Worm (Caenorhabditis elegans) whole organism, young adult: ENCODE data around the gene W02D7.12.

Experiments
- B0035.1 ChIP-seq: sonication (generic microtip); optimal IDR thresholded peaks from 2 replicates; lab custom pipeline; 2016; ENCODE audit warnings: missing genetic modification characterization, mild to moderate bottlenecking, missing compliant biosample characterization, missing genotype, missing genetic modification reagents
- B0261.1 ChIP-seq: sonication (generic microtip); optimal IDR thresholded peaks from 2 replicates; lab custom pipeline; 2016; ENCODE audit warnings: mild to moderate bottlenecking, missing genetic modification characterization, moderate library complexity, missing compliant biosample characterization
- F10E7.11 ChIP-seq: sonication (generic microtip); optimal IDR thresholded peaks from 2 replicates; lab custom pipeline; 2017; ENCODE audit warnings: mild to moderate bottlenecking, missing genetic modification characterization, moderate library complexity, missing compliant biosample characterization
- F23B12.7 ChIP-seq: sonication (generic microtip); optimal IDR thresholded peaks from 2 replicates; lab custom pipeline; 2017; ENCODE audit warnings: missing genetic modification characterization, mild to moderate bottlenecking, missing compliant biosample characterization, antibody characterized with exemption, moderate library complexity; ENCODE audit not compliant: insufficient read depth
- Y95B8A.8 ChIP-seq: fragments of 200-800 bp; sonication (Bioruptor generic); IDR thresholded peaks from 2 replicates; pipeline ENCODE4 v1.3.6; 2022; ENCODE audit warnings: missing genetic modification reagents, missing genetic modification characterization, missing compliant biosample characterization
- akir-1 ChIP-seq: fragments of 200-800 bp; sonication (Bioruptor generic); optimal IDR thresholded peaks from 2 replicates; lab custom pipeline; 2018; ENCODE audit warnings: mild to moderate bottlenecking, missing genetic modification characterization, moderate library complexity, missing compliant biosample characterization
- attf-3 ChIP-seq: fragments of 200-800 bp; sonication (Bioruptor generic); conservative IDR thresholded peaks from 2 replicates; pipeline ENCODE4 v1.3.6; 2022; ENCODE audit warnings: missing genetic modification reagents, missing genetic modification characterization, missing compliant biosample characterization
- attf-5 ChIP-seq: fragments of 200-800 bp; sonication (Bioruptor generic); optimal IDR thresholded peaks from 2 replicates; lab custom pipeline; 2018; ENCODE audit warnings: mild to moderate bottlenecking, missing genetic modification characterization, missing compliant biosample characterization
- ccch-3 ChIP-seq: fragments of 200-800 bp; sonication (Bioruptor generic); optimal IDR thresholded peaks from 2 replicates; lab custom pipeline; 2018; ENCODE audit warnings: mild to moderate bottlenecking, missing genetic modification characterization, missing compliant biosample characterization
- cebp-1 ChIP-seq, 2 experiments: fragments of 200-800 bp in 1 of 2; sonication (Bioruptor generic) in 1 of 2; sonication (generic microtip) in 1 of 2; IDR thresholded peaks in 1 of 2; optimal IDR thresholded peaks in 1 of 2; 2 replicates each; pipeline versions ENCODE4 v1.3.6 to Lab custom; 2017 to 2022; ENCODE audit warnings: missing compliant biosample characterization in 2 of 2, missing genetic modification characterization in 2 of 2, mild to moderate bottlenecking in 1 of 2, missing genetic modification reagents in 1 of 2, moderate library complexity in 1 of 2
- ceh-100 ChIP-seq: fragments of 200-800 bp; sonication (Bioruptor generic); IDR thresholded peaks from 2 replicates; pipeline ENCODE4 v1.3.6; 2022; ENCODE audit warnings: missing genetic modification reagents, missing genetic modification characterization, missing compliant biosample characterization
- ceh-58 ChIP-seq: fragments of 200-800 bp; sonication (Bioruptor generic); IDR thresholded peaks from 2 replicates; pipeline ENCODE4 v1.3.6; 2022; ENCODE audit warnings: missing genetic modification characterization, missing compliant biosample characterization
- ceh-91 ChIP-seq: fragments of 200-800 bp; sonication (Bioruptor generic); IDR thresholded peaks from 2 replicates; pipeline ENCODE4 v1.3.6; 2022; ENCODE audit warnings: missing genetic modification reagents, missing genetic modification characterization, missing compliant biosample characterization
- dpl-1 ChIP-seq: fragments of 150-350 bp; optimal IDR thresholded peaks from 2 replicates; lab custom pipeline; 2014; ENCODE audit warnings: missing biosample characterization, missing genetic modification reagents, missing genetic modification characterization
- efl-1 ChIP-seq: fragments of 150-350 bp; optimal IDR thresholded peaks from 2 replicates; lab custom pipeline; 2014; ENCODE audit warnings: missing biosample characterization, missing genetic modification reagents, missing genetic modification characterization
- egl-44 ChIP-seq: fragments of 200-800 bp; sonication (Bioruptor generic); IDR thresholded peaks from 2 replicates; pipeline ENCODE4 v1.3.6; 2022; ENCODE audit warnings: missing genetic modification reagents, missing genetic modification characterization, missing compliant biosample characterization
- egrh-3 ChIP-seq: fragments of 200-800 bp; sonication (Bioruptor generic); IDR thresholded peaks from 2 replicates; pipeline ENCODE4 v1.3.6; 2022; ENCODE audit warnings: missing genetic modification reagents, missing genetic modification characterization, missing compliant biosample characterization
- ets-4 ChIP-seq: fragments of 200-800 bp; sonication (Bioruptor generic); optimal IDR thresholded peaks from 2 replicates; lab custom pipeline; 2018; ENCODE audit warnings: mild to moderate bottlenecking, missing genetic modification characterization, missing compliant biosample characterization
- let-526 ChIP-seq: fragments of 200-800 bp; sonication (Bioruptor generic); IDR thresholded peaks from 2 replicates; pipeline ENCODE4 v1.3.6; 2022; ENCODE audit warnings: missing genetic modification reagents, missing genetic modification characterization, missing compliant biosample characterization
- let-607 ChIP-seq, 2 experiments: fragments of 200-800 bp in 1 of 2; sonication (Bioruptor generic) in 1 of 2; sonication (generic microtip) in 1 of 2; optimal IDR thresholded peaks; 2 replicates each; lab custom pipeline; 2016 to 2018; ENCODE audit warnings: mild to moderate bottlenecking in 2 of 2, missing compliant biosample characterization in 2 of 2, missing genetic modification characterization in 2 of 2, moderate library complexity in 2 of 2, missing genotype in 1 of 2
- lin-35 ChIP-seq, 3 experiments: fragments of 150-350 bp in 2 of 3; sonication (generic microtip) in 1 of 3; optimal IDR thresholded peaks; 2 replicates each; lab custom pipeline; 2014 to 2018; ENCODE audit warnings: missing biosample characterization in 3 of 3, missing genetic modification characterization in 3 of 3, missing genetic modification reagents in 3 of 3
- lin-54 ChIP-seq: fragments of 200-800 bp; sonication (Bioruptor generic); optimal IDR thresholded peaks from 2 replicates; lab custom pipeline; 2018; ENCODE audit warnings: mild to moderate bottlenecking, missing genetic modification characterization, missing compliant biosample characterization
- lsl-1 ChIP-seq: fragments of 200-800 bp; sonication (Bioruptor generic); optimal IDR thresholded peaks from 2 replicates; lab custom pipeline; 2018; ENCODE audit warnings: mild to moderate bottlenecking, missing genetic modification characterization, moderate library complexity, missing compliant biosample characterization
- madf-6 ChIP-seq: fragments of 200-800 bp; sonication (Bioruptor generic); IDR thresholded peaks from 2 replicates; pipeline ENCODE4 v1.3.6; 2022; ENCODE audit warnings: missing genetic modification reagents, missing genetic modification characterization, missing compliant biosample characterization
- nhr-80 ChIP-seq: sonication (generic microtip); optimal IDR thresholded peaks from 2 replicates; lab custom pipeline; 2016; ENCODE audit warnings: missing genetic modification characterization, missing compliant biosample characterization
- nhr-90 ChIP-seq: sonication (generic microtip); optimal IDR thresholded peaks from 2 replicates; lab custom pipeline; 2016; ENCODE audit warnings: missing genotype, mild to moderate bottlenecking, missing genetic modification characterization, missing compliant biosample characterization
- pha-4 ChIP-seq: fragments of 150-350 bp; sonication (generic microtip); optimal IDR thresholded peaks from 2 replicates; lab custom pipeline; 2014; ENCODE audit warnings: missing biosample characterization, missing genetic modification reagents, missing genetic modification characterization
- rec-8 ChIP-seq, 2 experiments: sonication (generic microtip); optimal IDR thresholded peaks; 2 replicates each; lab custom pipeline; 2016; ENCODE audit warnings: mild to moderate bottlenecking in 2 of 2, missing genetic modification characterization in 2 of 2, missing genetic modification reagents in 2 of 2, missing genotype in 2 of 2, missing biosample characterization in 1 of 2, missing compliant biosample characterization in 1 of 2, moderate library complexity in 1 of 2
- rpc-1 ChIP-seq, 2 experiments: fragments of 150-350 bp in 1 of 2; sonication (generic microtip) in 1 of 2; optimal IDR thresholded peaks; 2 replicates each; lab custom pipeline; 2014 to 2018; ENCODE audit warnings: missing biosample characterization in 1 of 2, missing genetic modification characterization in 1 of 2, missing genetic modification reagents in 1 of 2, missing genotype in 1 of 2
- sea-2 ChIP-seq: fragments of 200-800 bp; sonication (Bioruptor generic); IDR thresholded peaks from 2 replicates; pipeline ENCODE4 v1.3.6; 2022; ENCODE audit warnings: missing genetic modification characterization, missing compliant biosample characterization
- snpc-3.4 ChIP-seq: sonication (generic microtip); optimal IDR thresholded peaks from 2 replicates; lab custom pipeline; 2017; ENCODE audit warnings: missing genetic modification characterization, mild to moderate bottlenecking, missing compliant biosample characterization, antibody characterized with exemption, moderate library complexity, missing genotype, missing genetic modification reagents
- snpc-4 ChIP-seq, 5 experiments: fragments of 150-350 bp in 1 of 5; sonication (generic microtip) in 4 of 5; optimal IDR thresholded peaks; 2 replicates each; lab custom pipeline; 2014 to 2018; ENCODE audit warnings: missing genetic modification characterization in 5 of 5, missing biosample characterization in 3 of 5, antibody characterized with exemption in 2 of 5, mild to moderate bottlenecking in 2 of 5, missing compliant biosample characterization in 2 of 5, missing genotype in 2 of 5, moderate library complexity in 2 of 5, missing genetic modification reagents in 1 of 5
- sptf-2 ChIP-seq: fragments of 200-800 bp; sonication (Bioruptor generic); optimal IDR thresholded peaks from 2 replicates; lab custom pipeline; 2018; ENCODE audit warnings: mild to moderate bottlenecking, missing genetic modification characterization, missing compliant biosample characterization
- tbx-9 ChIP-seq: sonication (generic microtip); optimal IDR thresholded peaks from 2 replicates; lab custom pipeline; 2016; ENCODE audit warnings: borderline replicate concordance, missing genetic modification characterization, inconsistent platforms, missing compliant biosample characterization
- tlf-1 ChIP-seq: fragments of 200-800 bp; sonication (Bioruptor generic); optimal IDR thresholded peaks from 2 replicates; lab custom pipeline; 2018; ENCODE audit warnings: mild to moderate bottlenecking, missing genetic modification characterization, missing compliant biosample characterization
- unc-130 ChIP-seq: sonication (generic microtip); optimal IDR thresholded peaks from 2 replicates; lab custom pipeline; 2016; ENCODE audit warnings: missing genetic modification reagents, missing genetic modification characterization, missing compliant biosample characterization
- zim-3 ChIP-seq: sonication (generic microtip); optimal IDR thresholded peaks from 2 replicates; lab custom pipeline; 2017; ENCODE audit warnings: mild to moderate bottlenecking, missing genetic modification characterization, moderate library complexity, missing compliant biosample characterization
- ztf-22 ChIP-seq: fragments of 200-800 bp; sonication (Bioruptor generic); optimal IDR thresholded peaks from 2 replicates; lab custom pipeline; 2018; ENCODE audit warnings: mild to moderate bottlenecking, missing genetic modification characterization, moderate library complexity, missing compliant biosample characterization

Gene W02D7.12

DNA sequence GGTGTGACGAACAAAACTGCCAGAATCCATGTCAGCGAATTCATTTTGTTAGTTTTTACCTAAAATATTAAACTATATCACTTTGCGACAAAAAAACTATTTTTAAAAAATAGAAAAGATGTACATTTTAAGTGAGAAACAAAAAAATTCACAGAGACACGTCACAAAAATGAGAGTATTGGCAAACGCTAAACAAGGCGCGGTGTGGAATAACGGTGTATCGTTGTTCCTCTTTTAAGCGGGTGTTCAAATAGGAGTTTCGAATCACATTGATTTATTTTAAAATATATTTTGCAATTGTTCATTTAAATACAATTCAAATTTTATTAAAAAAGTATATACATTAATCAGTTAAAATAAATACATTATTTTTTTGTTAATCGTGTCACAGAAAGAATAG, 8.8 kb upstream of the W02D7.12 start, which contains the start of gene sel-9:
Gene sel-9 (minus strand): TSS at position 59 of the 400 bp plus-strand sequence.
- no peak for TF ChIP-seq ceh-91
- TF ChIP-seq dpl-1 (GFP tag; lab: Kevin White, UChicago): peak; percentile 50
- TF ChIP-seq lin-54 (GFP tag; lab: Kevin White, UChicago): peak; percentile 54
- peak; percentile 35 for TF ChIP-seq efl-1 (GFP tag; lab: Kevin White, UChicago)
- no peak for TF ChIP-seq tlf-1 (GFP tag; lab: Kevin White, UChicago)
- TF ChIP-seq ceh-58 (GFP tag; lab: Robert Waterston, UW): no peak
- TF ChIP-seq let-607 (tag; optimal IDR thresholded peaks at IDR 0.05; lab: Kevin White, UChicago): peak in 1 of 2 experiments; percentile 70
- TF ChIP-seq snpc-4 (GFP tag; optimal IDR thresholded peaks at IDR 0.05; lab: Kevin White, UChicago): no peak
- TF ChIP-seq snpc-4 (tag; optimal IDR thresholded peaks at IDR 0.05; lab: Kevin White, UChicago): peak in 1 of 4 experiments; percentile 11
- no peak for TF ChIP-seq cebp-1 (GFP tag; IDR thresholded peaks at IDR 0.05; lab: Robert Waterston, UW)
- TF ChIP-seq cebp-1 (tag; optimal IDR thresholded peaks at IDR 0.05; lab: Kevin White, UChicago): peak; percentile 33
- TF ChIP-seq attf-3 (GFP tag; lab: Robert Waterston, UW): peak; percentile 95
- TF ChIP-seq egrh-3: no peak

DNA sequence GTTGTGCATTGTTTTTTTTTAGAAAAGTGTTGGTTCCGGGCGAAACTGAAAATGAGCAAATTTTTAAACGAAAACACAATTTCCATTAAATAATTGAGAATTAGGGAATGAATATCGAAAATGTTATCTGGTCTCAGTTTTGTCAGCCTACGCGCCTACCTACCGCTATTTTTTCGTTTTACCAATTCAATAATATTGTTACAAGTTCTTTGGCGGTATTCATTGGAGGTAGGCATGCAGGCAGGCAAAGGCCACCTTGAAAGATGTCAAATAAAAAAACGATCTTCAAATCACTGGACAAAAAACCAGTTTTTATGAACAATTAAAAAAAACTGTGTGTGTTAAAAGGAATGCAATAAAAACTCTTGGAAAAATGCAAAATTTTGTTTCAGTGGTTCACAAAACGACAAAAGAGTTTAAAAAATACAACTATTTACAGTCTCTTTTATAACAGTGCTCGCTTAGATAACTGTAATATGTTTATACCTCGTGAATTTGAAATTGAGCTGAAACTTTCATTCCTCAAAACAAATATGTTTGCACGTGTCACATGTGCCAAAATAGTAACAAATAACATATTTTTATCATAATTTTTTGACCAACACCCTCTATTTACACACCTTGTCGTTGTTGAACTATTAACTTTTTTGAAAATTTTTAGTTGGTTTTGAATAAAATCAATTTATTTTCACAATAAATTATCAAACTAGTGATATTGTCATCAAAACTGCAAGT, 6.7 kb upstream of the W02D7.12 start, which contains the start of gene W02D7.11:
Gene W02D7.11 (minus strand): TSS at position 51 of the 735 bp plus-strand sequence.
- TF ChIP-seq attf-5 (GFP tag; lab: Kevin White, UChicago) (no peak), ceh-100 (GFP tag; lab: Robert Waterston, UW) (no peak), lin-35 (GFP tag; optimal IDR thresholded peaks at IDR 0.05; lab: Kevin White, UChicago) (no peak), B0035.1 (tag; lab: Kevin White, UChicago) (no peak), egrh-3 (no peak), Y95B8A.8 (GFP tag; lab: Robert Waterston, UW) (no peak), tlf-1 (GFP tag; lab: Kevin White, UChicago) (no peak), sptf-2 (GFP tag; lab: Kevin White, UChicago) (no peak), sea-2 (GFP tag; lab: Robert Waterston, UW) (no peak), ccch-3 (GFP tag; lab: Kevin White, UChicago) (no peak), rpc-1 (optimal IDR thresholded peaks at IDR 0.05; lab: Kevin White, UChicago) (no peak), rpc-1 (tag; optimal IDR thresholded peaks at IDR 0.05; lab: Kevin White, UChicago) (no peak), egl-44 (GFP tag; lab: Robert Waterston, UW) (no peak)
- TF ChIP-seq, all 124 proteins: peak for 0

- TF ChIP-seq lin-54 (GFP tag; lab: Kevin White, UChicago): no peak
- TF ChIP-seq nhr-80 (tag; lab: Kevin White, UChicago): peak; percentile 59
- TF ChIP-seq attf-5 (GFP tag; lab: Kevin White, UChicago): no peak
- no peak for TF ChIP-seq madf-6 (GFP tag; lab: Robert Waterston, UW)
- no peak for TF ChIP-seq attf-3 (GFP tag; lab: Robert Waterston, UW)
- peak; percentile 24; the same call in 1 of the 2 replicates for TF ChIP-seq let-526
- no peak for TF ChIP-seq tlf-1 (GFP tag; lab: Kevin White, UChicago)
- TF ChIP-seq unc-130 (GFP tag; lab: Kevin White, UChicago): no peak
- TF ChIP-seq ets-4 (GFP tag; lab: Kevin White, UChicago): no peak
- no peak for TF ChIP-seq zim-3 (tag; lab: Kevin White, UChicago)
Observed at ce11 chrV:8305940-8306339, 5.4 kb upstream of the W02D7.12 start.

DNA sequence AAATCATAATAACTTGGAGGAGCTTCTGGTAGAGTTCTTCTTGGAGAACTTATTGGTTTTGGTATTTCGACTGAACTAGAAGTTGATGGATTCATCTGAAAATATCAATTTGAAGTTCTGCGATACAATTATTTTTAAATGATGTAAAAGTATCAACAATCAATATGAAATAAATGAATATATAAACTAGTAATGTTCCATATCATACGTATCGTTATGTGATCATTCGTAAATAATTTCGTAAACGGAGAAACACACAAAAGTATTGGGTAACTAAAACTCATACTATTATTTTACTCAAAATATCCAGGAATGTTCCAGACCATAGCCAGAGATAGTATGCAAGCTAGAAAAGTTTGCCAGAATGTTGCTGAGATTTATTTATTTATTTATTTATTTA, 4.9 kb upstream of the W02D7.12 start, which contains the start of gene W02D7.8:
Gene W02D7.8 (minus strand): TSS at position 101 of the 400 bp plus-strand sequence.
- TF ChIP-seq akir-1: no peak
- no peak for TF ChIP-seq pha-4 (tag; lab: Kevin White, UChicago)
- no peak for TF ChIP-seq snpc-3.4 (tag; lab: Kevin White, UChicago)
- TF ChIP-seq F23B12.7 (tag; lab: Kevin White, UChicago): no peak
- no peak for TF ChIP-seq F10E7.11 (tag; lab: Kevin White, UChicago)
- no peak for TF ChIP-seq nhr-90
- TF ChIP-seq cebp-1 (GFP tag; IDR thresholded peaks at IDR 0.05; lab: Robert Waterston, UW): no peak
- TF ChIP-seq cebp-1 (tag; optimal IDR thresholded peaks at IDR 0.05; lab: Kevin White, UChicago): no peak
- TF ChIP-seq rec-8 (tag; optimal IDR thresholded peaks at IDR 0.05; lab: Kevin White, UChicago): no peak
- no peak for TF ChIP-seq Y95B8A.8 (GFP tag; lab: Robert Waterston, UW)
- TF ChIP-seq lsl-1 (GFP tag; lab: Kevin White, UChicago): no peak
- no peak for TF ChIP-seq B0261.1
- TF ChIP-seq ztf-22 (GFP tag; lab: Kevin White, UChicago): no peak
- no peak for TF ChIP-seq tbx-9 (tag; lab: Kevin White, UChicago)
